Worm (Caenorhabditis elegans): ENCODE results near the gene F57C7.4.

Gene F57C7.4

DNA sequence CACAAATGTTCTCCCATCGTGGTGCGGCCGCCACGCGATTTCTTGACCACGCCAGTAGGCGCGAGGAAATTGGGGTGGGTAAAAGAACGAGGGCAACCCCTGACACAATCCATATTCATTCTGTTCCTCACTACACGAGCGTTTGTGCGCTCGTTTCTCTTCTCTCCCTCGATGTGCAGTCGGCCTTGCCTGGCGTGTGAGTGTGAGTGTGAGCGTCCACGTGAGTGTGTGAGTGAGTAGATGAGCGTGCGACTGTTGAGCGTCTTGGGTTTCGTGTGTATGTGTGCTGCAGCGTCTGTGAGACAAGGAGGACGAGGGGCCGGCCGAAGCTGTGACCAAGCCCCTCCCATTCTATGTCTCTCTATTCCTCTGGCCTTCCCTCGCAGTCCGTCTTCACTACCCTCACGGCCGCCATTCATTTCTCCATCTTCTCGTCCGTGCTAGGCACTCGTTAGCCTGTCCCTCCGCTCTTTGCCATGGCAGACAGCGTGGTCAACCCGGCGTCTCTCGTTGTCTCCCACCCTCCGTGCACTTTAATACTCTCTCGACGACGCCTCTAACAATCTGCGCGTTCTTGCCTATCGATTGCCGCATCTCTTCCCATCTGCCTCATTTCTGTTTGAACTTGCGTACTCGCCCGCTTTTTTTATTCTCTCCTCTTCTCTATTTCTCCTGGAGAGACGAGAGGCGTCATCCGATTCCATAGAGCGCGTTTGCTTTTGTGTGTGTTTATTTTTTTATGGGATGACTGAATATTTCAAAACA lies 20.8 kb downstream of the F57C7.4 start (continued):
- peak; percentile 7 for TF ChIP-seq unc-86 (tag; optimal IDR thresholded peaks at IDR 0.05)
- TF ChIP-seq ceh-6 (GFP tag; optimal IDR thresholded peaks at IDR 0.05), result peak; percentile 55
- TF ChIP-seq pax-1 (tag; optimal IDR thresholded peaks at IDR 0.05), result peak; percentile 57
- no peak for TF ChIP-seq T23F11.4 (GFP tag; optimal IDR thresholded peaks at IDR 0.05)
- TF ChIP-seq K09A11.1 (tag; optimal IDR thresholded peaks at IDR 0.05; ENCODE audit: insufficient read depth), result peak; percentile 20
- TF ChIP-seq pqm-1 (tag; optimal IDR thresholded peaks at IDR 0.05), result peak; percentile 60
- peak; percentile 88 for TF ChIP-seq sdc-2 (tag; optimal IDR thresholded peaks at IDR 0.05)
- peak; percentile 21 for TF ChIP-seq ets-4 (tag; optimal IDR thresholded peaks at IDR 0.05)
- TF ChIP-seq ceh-2 (tag; optimal IDR thresholded peaks at IDR 0.05), result peak; percentile 73
- TF ChIP-seq F13H6.1 (tag; optimal IDR thresholded peaks at IDR 0.05), result peak; percentile 93
- no peak for TF ChIP-seq pha-4 (tag; optimal IDR thresholded peaks at IDR 0.05)
- no peak for TF ChIP-seq lin-11 (tag; optimal IDR thresholded peaks at IDR 0.05)
- TF ChIP-seq ceh-34 (tag; optimal IDR thresholded peaks at IDR 0.05), result peak; percentile 99
- TF ChIP-seq nhr-11 (tag; optimal IDR thresholded peaks at IDR 0.05), result no peak
- TF ChIP-seq ceh-19 (GFP tag; optimal IDR thresholded peaks at IDR 0.05), result peak; percentile 57
- TF ChIP-seq hlh-13 (GFP tag; optimal IDR thresholded peaks at IDR 0.05), result no peak
- no peak for TF ChIP-seq ama-1 (optimal IDR thresholded peaks at IDR 0.05)
- no peak for TF ChIP-seq K02D7.2 (tag; optimal IDR thresholded peaks at IDR 0.05)
- peak; percentile 79 for TF ChIP-seq ceh-30 (tag; optimal IDR thresholded peaks at IDR 0.05)
- TF ChIP-seq lim-6 (tag; optimal IDR thresholded peaks at IDR 0.05), result peak; percentile 4
- TF ChIP-seq fax-1 (tag; optimal IDR thresholded peaks at IDR 0.05), result peak; percentile 35
- TF ChIP-seq madf-2 (tag; optimal IDR thresholded peaks at IDR 0.05), result peak; percentile 66
- TF ChIP-seq tbx-7 (tag; optimal IDR thresholded peaks at IDR 0.05), result peak; percentile 19
- peak; percentile 96 for TF ChIP-seq hlh-30 (tag; optimal IDR thresholded peaks at IDR 0.05; ENCODE audit: insufficient read depth)
- no peak for TF ChIP-seq odd-2 (tag; optimal IDR thresholded peaks at IDR 0.05)
- TF ChIP-seq ceh-22 (tag; optimal IDR thresholded peaks at IDR 0.05), result peak; percentile 49
- peak; percentile 92 for TF ChIP-seq unc-55 (GFP tag; optimal IDR thresholded peaks at IDR 0.05)
- TF ChIP-seq ceh-45 (GFP tag; IDR thresholded peaks at IDR 0.05), result no peak
- peak; percentile 60 for TF ChIP-seq nhr-232 (tag; optimal IDR thresholded peaks at IDR 0.05)
- no peak for TF ChIP-seq ceh-9 (tag; optimal IDR thresholded peaks at IDR 0.05)
- peak; percentile 16 for TF ChIP-seq npax-4 (tag; optimal IDR thresholded peaks at IDR 0.05)
- TF ChIP-seq sox-4 (tag; optimal IDR thresholded peaks at IDR 0.05), result no peak
- no peak for TF ChIP-seq pat-9 (tag; optimal IDR thresholded peaks at IDR 0.05)
- peak; percentile 98 for TF ChIP-seq ceh-18 (tag; optimal IDR thresholded peaks at IDR 0.05)
- TF ChIP-seq ahr-1 (tag; optimal IDR thresholded peaks at IDR 0.05), result peak; percentile 51
- TF ChIP-seq mec-3 (tag; optimal IDR thresholded peaks at IDR 0.05; ENCODE audit: borderline replicate concordance), result peak; percentile 36
- TF ChIP-seq gmeb-2 (tag; optimal IDR thresholded peaks at IDR 0.05), result no peak
- TF ChIP-seq hlh-8 (tag; optimal IDR thresholded peaks at IDR 0.05), result peak; percentile 59
- TF ChIP-seq C08G9.2 (tag; optimal IDR thresholded peaks at IDR 0.05), result peak; percentile 56
- TF ChIP-seq ceh-24 (tag; optimal IDR thresholded peaks at IDR 0.05), result no peak
- TF ChIP-seq unc-42 (tag; optimal IDR thresholded peaks at IDR 0.05), result peak; percentile 86
- peak; percentile 95 for TF ChIP-seq tbx-2 (tag; optimal IDR thresholded peaks at IDR 0.05)
- peak; percentile 96 for TF ChIP-seq ceh-48 (tag; optimal IDR thresholded peaks at IDR 0.05)
- TF ChIP-seq sox-2 (GFP tag; IDR thresholded peaks at IDR 0.05), result peak; percentile 2; the same call in 1 of the 2 replicates
- peak; percentile 95 for TF ChIP-seq ref-2 (tag; optimal IDR thresholded peaks at IDR 0.05)
- TF ChIP-seq fkh-10 (GFP tag; optimal IDR thresholded peaks at IDR 0.05), result peak; percentile 30
- peak; percentile 80 for TF ChIP-seq hlh-6 (tag; optimal IDR thresholded peaks at IDR 0.05)

Measured in whole organism, late embryonic.